Worm (Caenorhabditis elegans) whole organism, L1 larva: Measurements from ENCODE around the gene cyp-31A3.

ENCODE experiments used
- C16A3.4 ChIP-seq: fragments of 150-350 bp; optimal IDR thresholded peaks from 2 replicates; lab custom pipeline; 2014; ENCODE audit warnings: missing biosample characterization, missing genetic modification characterization
- C34B4.2 ChIP-seq: sonication (generic microtip); optimal IDR thresholded peaks from 2 replicates; lab custom pipeline; 2017; ENCODE audit warnings: mild to moderate bottlenecking, missing genetic modification characterization, missing compliant biosample characterization
- F16B12.6 ChIP-seq: fragments of 150-350 bp; optimal IDR thresholded peaks from 2 replicates; lab custom pipeline; 2014; ENCODE audit warnings: missing biosample characterization, missing genetic modification characterization
- Y116A8C.19 ChIP-seq: sonication (generic microtip); optimal IDR thresholded peaks from 2 replicates; lab custom pipeline; 2016; ENCODE audit warnings: missing compliant biosample characterization, missing genetic modification characterization, borderline replicate concordance
- aly-2 ChIP-seq: fragments of 150-350 bp; optimal IDR thresholded peaks from 2 replicates; lab custom pipeline; 2014; ENCODE audit warnings: missing biosample characterization, missing genetic modification characterization
- ceh-63 ChIP-seq: fragments of 200-800 bp; sonication (Bioruptor generic); optimal IDR thresholded peaks from 2 replicates; lab custom pipeline; 2018; ENCODE audit warnings: mild to moderate bottlenecking, missing genetic modification characterization, missing compliant biosample characterization
- ceh-82 ChIP-seq, 3 experiments: fragments of 150-350 bp in 1 of 3; sonication (generic microtip) in 2 of 3; optimal IDR thresholded peaks; 2 replicates each; lab custom pipeline; 2014 to 2017; ENCODE audit warnings: missing biosample characterization in 3 of 3, missing genetic modification characterization in 3 of 3
- ceh-88 ChIP-seq: fragments of 200-800 bp; sonication (Bioruptor generic); IDR thresholded peaks from 2 replicates; pipeline ENCODE4 v1.3.6; 2022; ENCODE audit warnings: missing genetic modification characterization, missing compliant biosample characterization
- dsc-1 ChIP-seq: sonication (generic microtip); optimal IDR thresholded peaks from 2 replicates; lab custom pipeline; 2016; ENCODE audit warnings: mild to moderate bottlenecking, missing genetic modification characterization, missing compliant biosample characterization
- efl-1 ChIP-seq, 4 experiments: fragments of 150-350 bp; optimal IDR thresholded peaks in 3 of 4; peaks in 1 of 4; 1 replicate in 1 of 4; 2 replicates in 3 of 4; lab custom pipeline; 2014; ENCODE audit warnings: missing biosample characterization in 2 of 4, missing genetic modification characterization in 2 of 4, missing genetic modification reagents in 2 of 4
- egl-13 ChIP-seq: sonication (generic microtip); optimal IDR thresholded peaks from 2 replicates; lab custom pipeline; 2016; ENCODE audit warnings: missing genotype, missing genetic modification reagents, missing genetic modification characterization, missing compliant biosample characterization
- egl-27 ChIP-seq, 2 experiments: fragments of 150-350 bp in 1 of 2; sonication (generic microtip); optimal IDR thresholded peaks; 3 replicates each; lab custom pipeline; 2017 to 2018; ENCODE audit warnings: missing biosample characterization in 2 of 2, missing genetic modification characterization in 2 of 2, missing genetic modification reagents in 2 of 2
- ets-5 ChIP-seq: fragments of 200-800 bp; sonication (Bioruptor generic); IDR thresholded peaks from 2 replicates; pipeline ENCODE4 v1.3.6; 2022; ENCODE audit warnings: missing genetic modification characterization, missing compliant biosample characterization
- fkh-10 ChIP-seq: sonication (generic microtip); optimal IDR thresholded peaks from 2 replicates; lab custom pipeline; 2017; ENCODE audit warnings: missing biosample characterization, missing genetic modification reagents, missing genetic modification characterization
- fkh-4 ChIP-seq: sonication (generic microtip); optimal IDR thresholded peaks from 2 replicates; lab custom pipeline; 2016; ENCODE audit warnings: missing compliant biosample characterization, missing genetic modification characterization, borderline replicate concordance
- fos-1 ChIP-seq: fragments of 150-350 bp; optimal IDR thresholded peaks from 2 replicates; lab custom pipeline; 2014; ENCODE audit warnings: missing biosample characterization, missing genetic modification characterization
- hlh-17 ChIP-seq: fragments of 200-800 bp; sonication (Bioruptor generic); optimal IDR thresholded peaks from 2 replicates; lab custom pipeline; 2018; ENCODE audit warnings: missing genetic modification characterization, mild to moderate bottlenecking, missing compliant biosample characterization, moderate library complexity, borderline replicate concordance
- jun-1 ChIP-seq: fragments of 150-350 bp; optimal IDR thresholded peaks from 2 replicates; lab custom pipeline; 2014; ENCODE audit warnings: missing biosample characterization, missing genetic modification reagents, missing genetic modification characterization
- lin-14 ChIP-seq: fragments of 200-800 bp; sonication (Bioruptor generic); optimal IDR thresholded peaks from 2 replicates; lab custom pipeline; 2018; ENCODE audit warnings: mild to moderate bottlenecking, missing genetic modification characterization, moderate library complexity, missing compliant biosample characterization
- lin-15B ChIP-seq: fragments of 150-350 bp; sonication (generic microtip); optimal IDR thresholded peaks from 3 replicates; lab custom pipeline; 2014; ENCODE audit warnings: missing biosample characterization, missing genetic modification characterization
- lin-35 ChIP-seq, 2 experiments: fragments of 150-350 bp; optimal IDR thresholded peaks; 2 replicates each; lab custom pipeline; 2014; ENCODE audit warnings: missing biosample characterization in 2 of 2, missing genetic modification characterization in 2 of 2, missing genetic modification reagents in 2 of 2
- lin-39 ChIP-seq: fragments of 150-350 bp; optimal IDR thresholded peaks from 2 replicates; lab custom pipeline; 2014; ENCODE audit warnings: missing biosample characterization, missing genetic modification reagents, missing genetic modification characterization
- mab-9 ChIP-seq: fragments of 200-800 bp; sonication (Bioruptor generic); IDR thresholded peaks from 2 replicates; pipeline ENCODE4 v1.3.6; 2022; ENCODE audit warnings: missing genetic modification reagents, missing genetic modification characterization, missing compliant biosample characterization
- mdl-1 ChIP-seq, 2 experiments: fragments of 150-350 bp; optimal IDR thresholded peaks; 2 replicates each; lab custom pipeline; 2014 to 2017; ENCODE audit warnings: missing biosample characterization in 2 of 2, missing genetic modification characterization in 2 of 2, inconsistent platforms in 1 of 2
- nhr-11 ChIP-seq: fragments of 150-350 bp; optimal IDR thresholded peaks from 2 replicates; lab custom pipeline; 2014; ENCODE audit warnings: missing biosample characterization, missing genetic modification characterization
- nhr-12 ChIP-seq: sonication (generic microtip); optimal IDR thresholded peaks from 2 replicates; lab custom pipeline; 2017; ENCODE audit warnings: missing biosample characterization, missing genetic modification characterization
- nhr-20 ChIP-seq: sonication (generic microtip); optimal IDR thresholded peaks from 2 replicates; lab custom pipeline; 2016; ENCODE audit warnings: mild to moderate bottlenecking, missing genetic modification characterization, missing compliant biosample characterization
- nhr-237 ChIP-seq: fragments of 150-350 bp; optimal IDR thresholded peaks from 2 replicates; lab custom pipeline; 2014; ENCODE audit warnings: missing biosample characterization, missing genetic modification characterization
- nhr-85 ChIP-seq: sonication (generic microtip); peaks from one replicate; lab custom pipeline; 2016; ENCODE audit warnings: missing genetic modification characterization, inconsistent platforms, missing compliant biosample characterization
- pax-3 ChIP-seq: fragments of 200-800 bp; sonication (Bioruptor generic); optimal IDR thresholded peaks from 2 replicates; lab custom pipeline; 2018; ENCODE audit warnings: mild to moderate bottlenecking, missing genetic modification characterization, moderate library complexity, missing compliant biosample characterization
- pqm-1 ChIP-seq: sonication (generic microtip); optimal IDR thresholded peaks from 3 replicates; lab custom pipeline; 2017; ENCODE audit warnings: missing biosample characterization, missing genetic modification characterization
- skn-1 ChIP-seq: fragments of 150-350 bp; optimal IDR thresholded peaks from 2 replicates; lab custom pipeline; 2014; ENCODE audit warnings: missing biosample characterization, missing genetic modification characterization
- sptf-1 ChIP-seq: fragments of 150-350 bp; optimal IDR thresholded peaks from 2 replicates; lab custom pipeline; 2014; ENCODE audit warnings: missing biosample characterization, missing genetic modification characterization
- swsn-7 ChIP-seq: sonication (generic microtip); optimal IDR thresholded peaks from 2 replicates; lab custom pipeline; 2016; ENCODE audit warnings: missing genetic modification characterization, missing compliant biosample characterization
- tbx-2 ChIP-seq: sonication (generic microtip); optimal IDR thresholded peaks from 2 replicates; lab custom pipeline; 2016; ENCODE audit warnings: missing genetic modification characterization, missing compliant biosample characterization
- tlp-1 ChIP-seq: fragments of 150-350 bp; optimal IDR thresholded peaks from 2 replicates; lab custom pipeline; 2014; ENCODE audit warnings: missing biosample characterization, missing genetic modification characterization
- unc-30 ChIP-seq: sonication (generic microtip); optimal IDR thresholded peaks from 2 replicates; lab custom pipeline; 2017; ENCODE audit warnings: missing biosample characterization, missing genetic modification characterization
- unc-86 ChIP-seq: sonication (generic microtip); optimal IDR thresholded peaks from 2 replicates; lab custom pipeline; 2016; ENCODE audit warnings: missing genetic modification characterization, missing compliant biosample characterization
- zip-4 ChIP-seq: fragments of 200-800 bp; sonication (Bioruptor generic); optimal IDR thresholded peaks from 2 replicates; lab custom pipeline; 2018; ENCODE audit warnings: mild to moderate bottlenecking, missing genetic modification characterization, moderate library complexity, missing compliant biosample characterization

cyp-31A3 gene

DNA sequence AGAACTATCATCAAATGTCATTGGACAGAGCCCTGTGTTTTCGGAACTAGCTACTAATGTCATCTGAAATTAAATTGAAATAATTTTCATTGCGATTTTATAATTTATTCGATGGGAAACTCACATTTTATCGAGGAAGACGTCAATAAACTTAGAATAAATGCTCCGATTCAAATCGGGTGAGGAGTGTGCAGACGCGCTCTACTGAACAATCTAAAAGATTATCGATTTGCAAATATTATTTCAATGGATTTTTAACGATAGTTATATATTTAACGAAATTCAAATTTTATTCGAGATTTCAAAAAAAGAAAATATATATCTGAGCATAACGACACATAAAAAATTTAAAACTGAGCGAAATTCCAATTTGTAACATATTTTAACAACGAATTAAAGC is 38.3 kb downstream of the cyp-31A3 start, which contains the start of gene eor-1 (continued):
- TF ChIP-seq efl-1 (optimal IDR thresholded peaks at IDR 0.05; lab: Kevin White, UChicago), result peak; percentile 42 to 55
- peak; percentile 6 to 50 for TF ChIP-seq efl-1 (GFP tag; optimal IDR thresholded peaks at IDR 0.05 in 1 of 2; lab: Kevin White, UChicago)
- TF ChIP-seq egl-13 (tag; lab: Kevin White, UChicago), result no peak
- no peak for TF ChIP-seq C34B4.2
- no peak for TF ChIP-seq lin-14 (GFP tag; lab: Kevin White, UChicago)
- TF ChIP-seq pqm-1 (tag; lab: Kevin White, UChicago), result no peak
- no peak for TF ChIP-seq fos-1 (tag; lab: Kevin White, UChicago)
- TF ChIP-seq mab-9 (GFP tag; lab: Robert Waterston, UW), result no peak
- no peak for TF ChIP-seq nhr-11 (tag; lab: Kevin White, UChicago)
- TF ChIP-seq unc-86, result no peak
- no peak for TF ChIP-seq zip-4 (GFP tag; lab: Kevin White, UChicago)
- no peak for TF ChIP-seq fkh-4 (tag; lab: Kevin White, UChicago)
- no peak for TF ChIP-seq egl-27 (tag; optimal IDR thresholded peaks at IDR 0.05; lab: Kevin White, UChicago)
- TF ChIP-seq lin-35 (GFP tag; optimal IDR thresholded peaks at IDR 0.05; lab: Kevin White, UChicago), result peak; percentile 59 to 67
- no peak for TF ChIP-seq fkh-10 (GFP tag; lab: Kevin White, UChicago)

DNA sequence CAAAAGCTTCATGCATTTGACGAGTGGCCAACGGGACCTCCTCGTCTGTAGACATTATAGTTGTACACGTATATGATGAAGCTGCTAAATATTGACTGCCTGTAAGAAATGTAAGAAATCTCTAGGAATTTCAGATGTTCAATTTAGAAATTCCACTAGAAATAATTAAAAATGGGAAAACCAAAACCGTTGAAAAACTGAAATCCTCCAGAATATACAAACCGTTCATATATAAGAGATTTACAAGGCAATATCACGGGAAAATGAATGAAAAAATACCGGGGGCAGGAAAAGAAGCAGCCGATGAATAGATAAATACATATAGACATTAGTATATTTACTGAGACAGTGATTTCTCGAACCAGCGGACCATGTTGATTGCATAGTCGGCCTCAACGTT is 41.6 kb downstream of the cyp-31A3 start, which contains the start of gene dpf-7:
dpf-7 (minus strand) TSS at position 101 of the 400 bp plus-strand sequence.
- TF ChIP-seq mdl-1 (tag; optimal IDR thresholded peaks at IDR 0.05; lab: Kevin White, UChicago) (no peak), nhr-237 (tag; lab: Kevin White, UChicago) (no peak), lin-15B (tag; lab: Kevin White, UChicago) (no peak), nhr-12 (tag; lab: Kevin White, UChicago) (no peak), jun-1 (tag; lab: Kevin White, UChicago) (no peak), pax-3 (no peak), swsn-7 (no peak), unc-30 (tag; lab: Kevin White, UChicago) (no peak), aly-2 (tag; lab: Kevin White, UChicago) (no peak), ceh-82 (tag; optimal IDR thresholded peaks at IDR 0.05; lab: Kevin White, UChicago) (no peak)
- TF ChIP-seq, all 84 proteins: peak for 0

DNA sequence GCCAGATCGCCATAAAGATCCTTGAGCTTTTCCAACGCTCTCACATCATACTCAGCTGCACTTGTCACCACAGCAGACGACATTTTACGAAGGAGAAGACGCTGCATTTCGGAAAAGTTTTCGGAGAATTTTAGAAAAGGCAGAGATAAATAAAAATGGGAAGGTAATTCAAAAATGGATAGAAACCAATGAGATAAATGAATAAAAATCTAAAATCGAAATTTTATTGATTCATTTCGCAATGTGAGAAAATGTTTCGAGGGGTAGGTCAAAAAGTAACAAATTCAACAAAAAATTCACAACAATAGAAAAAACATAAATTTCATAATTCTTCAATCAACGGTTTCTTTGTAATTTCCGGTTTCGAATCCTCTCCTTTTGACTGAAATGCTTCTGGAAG is 45.6 kb downstream of the cyp-31A3 start, which contains the start of gene dpf-5:
dpf-5 (minus strand) TSS at position 101 of the 400 bp plus-strand sequence.
- TF ChIP-seq pax-3 (no peak), nhr-85 (tag; lab: Kevin White, UChicago) (peak; percentile 10)

DNA sequence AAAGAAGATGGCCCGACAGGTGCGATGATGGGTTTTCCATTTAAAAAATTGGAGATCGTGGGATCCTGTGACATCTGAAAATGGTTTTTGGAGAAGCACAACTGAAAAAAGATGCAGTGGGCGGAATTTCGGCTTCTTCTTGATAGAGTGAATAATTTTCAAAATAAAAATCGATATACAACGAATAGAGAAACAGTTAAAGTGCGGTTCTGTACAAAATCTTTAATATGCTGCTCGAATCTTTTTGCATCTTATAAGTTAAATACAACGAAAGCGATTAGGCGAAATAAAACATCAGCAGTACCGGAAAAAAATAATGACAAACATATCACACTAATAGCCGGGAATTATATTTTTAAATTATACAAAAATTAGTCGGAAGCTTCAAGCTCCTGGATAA is 46.4 kb downstream of the cyp-31A3 start, which contains the start of gene H06H21.11:
H06H21.11 (minus strand) TSS at position 101 of the 400 bp plus-strand sequence.
- TF ChIP-seq skn-1 (no peak), sptf-1 (tag; lab: Kevin White, UChicago) (no peak), lin-35 (GFP tag; optimal IDR thresholded peaks at IDR 0.05; lab: Kevin White, UChicago) (no peak), zip-4 (GFP tag; lab: Kevin White, UChicago) (no peak)

DNA sequence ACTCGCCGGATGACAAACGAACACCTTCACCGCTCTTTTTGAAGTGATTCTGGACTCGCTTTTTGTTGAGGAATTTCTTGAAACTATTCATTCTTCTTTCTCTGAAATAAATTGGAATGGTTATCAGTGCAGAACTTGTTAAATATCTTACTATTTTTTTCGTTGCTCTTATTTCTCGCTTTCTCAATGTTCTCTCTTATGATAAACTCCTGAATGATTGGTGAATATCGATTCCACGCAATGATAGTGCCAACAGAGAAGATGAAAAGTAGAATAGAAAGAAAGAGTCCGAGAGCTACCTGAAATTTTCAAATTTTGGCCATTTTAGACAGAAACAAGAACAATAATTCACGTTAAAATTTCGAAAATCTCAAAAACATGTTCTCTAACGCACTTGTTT is 48.5 kb downstream of the cyp-31A3 start, which contains the start of gene ubxn-6:
ubxn-6 (minus strand) TSS at position 101 of the 400 bp plus-strand sequence.
- no peak for TF ChIP-seq nhr-20
- TF ChIP-seq ceh-88, result no peak
- TF ChIP-seq lin-39 (tag; lab: Kevin White, UChicago), result no peak
- no peak for TF ChIP-seq tbx-2 (tag; lab: Kevin White, UChicago)
- TF ChIP-seq tlp-1 (tag; lab: Kevin White, UChicago), result no peak
- no peak for TF ChIP-seq egl-13 (tag; lab: Kevin White, UChicago)

DNA sequence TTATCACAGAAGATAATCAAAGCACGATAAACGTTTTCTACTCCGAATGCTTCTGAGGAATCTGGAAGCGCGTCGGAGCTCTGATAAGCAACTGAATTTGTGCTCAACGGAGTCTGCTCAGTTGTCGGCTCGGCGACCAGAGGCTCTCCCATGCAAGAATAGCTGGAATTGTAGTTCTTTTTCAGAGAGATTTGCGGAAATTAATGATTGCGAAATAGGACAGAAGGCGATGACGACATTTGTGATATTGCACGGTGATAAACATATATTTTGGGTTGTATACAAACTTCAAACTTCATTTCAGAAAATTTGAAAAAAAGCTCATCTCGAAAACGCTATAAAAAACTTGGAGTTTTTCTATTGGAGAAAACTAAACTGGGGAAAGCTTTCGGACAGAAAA is 49.0 kb downstream of the cyp-31A3 start, which contains the start of gene H06H21.37:
H06H21.37 (minus strand) TSS at position 162 of the 400 bp plus-strand sequence.
- TF ChIP-seq ceh-63 (GFP tag; lab: Kevin White, UChicago) (no peak), C16A3.4 (tag; lab: Kevin White, UChicago) (no peak), ceh-82 (tag; optimal IDR thresholded peaks at IDR 0.05; lab: Kevin White, UChicago) (no peak), Y116A8C.19 (tag; lab: Kevin White, UChicago) (no peak), dsc-1 (tag; lab: Kevin White, UChicago) (no peak), swsn-7 (no peak), ets-5 (GFP tag; lab: Robert Waterston, UW) (no peak), F16B12.6 (tag; lab: Kevin White, UChicago) (no peak), hlh-17 (no peak), nhr-85 (tag; lab: Kevin White, UChicago) (no peak), tbx-2 (tag; lab: Kevin White, UChicago) (no peak), unc-86 (no peak), fkh-10 (GFP tag; lab: Kevin White, UChicago) (no peak)
